Worm (Caenorhabditis elegans): Measurements from ENCODE around the gene bus-2.

bus-2 gene

ce11 chrIV:1711029-1711489 lies 11.4 kb downstream of the bus-2 start, which contains the start of gene rpi-2 (continued):
- TF ChIP-seq rec-8 (tag; optimal IDR thresholded peaks at IDR 0.05) (peak; percentile 40 to 50), snpc-3.4 (tag; optimal IDR thresholded peaks at IDR 0.05) (peak; percentile 87), C06A6.2 (GFP tag; conservative IDR thresholded peaks at IDR 0.05) (no peak), Y53G8AR.9 (GFP tag; conservative IDR thresholded peaks at IDR 0.05) (peak; percentile 96), chd-7 (tag; optimal IDR thresholded peaks at IDR 0.05) (peak; percentile 83), C17E4.6 (GFP tag; IDR thresholded peaks at IDR 0.05) (peak; percentile 90), madf-10 (tag; optimal IDR thresholded peaks at IDR 0.05) (no peak), B0261.1 (tag; optimal IDR thresholded peaks at IDR 0.05) (peak; percentile 21), ccch-3 (GFP tag; optimal IDR thresholded peaks at IDR 0.05) (no peak), F57C9.4 (tag; optimal IDR thresholded peaks at IDR 0.05) (no peak), ceh-100 (GFP tag; IDR thresholded peaks at IDR 0.05) (peak; percentile 83), nhr-120 (GFP tag; IDR thresholded peaks at IDR 0.05) (0 out of 2 replicates have a peak, but pooled peaks have one; percentile 75), aptf-2 (GFP tag; conservative IDR thresholded peaks at IDR 0.05) (0 out of 2 replicates have a peak, but pooled peaks have one; percentile 41), cebp-2 (GFP tag; IDR thresholded peaks at IDR 0.05) (0 out of 2 replicates have a peak, but pooled peaks have one; percentile 65), unc-62 (GFP tag; optimal IDR thresholded peaks at IDR 0.05) (no peak), pbrm-1 (GFP tag; IDR thresholded peaks at IDR 0.05) (peak; percentile 83), mcd-1 (GFP tag; IDR thresholded peaks at IDR 0.05) (peak; percentile 86), ZK185.1 (tag; optimal IDR thresholded peaks at IDR 0.05; ENCODE audit: poor library complexity, severe bottlenecking) (no peak), xnd-1 (tag; optimal IDR thresholded peaks at IDR 0.05) (peak; percentile 69), dpl-1 (GFP tag; optimal IDR thresholded peaks at IDR 0.05) (peak; percentile 17), dpff-1 (tag; optimal IDR thresholded peaks at IDR 0.05) (peak; percentile 86), hlh-12 (tag; optimal IDR thresholded peaks at IDR 0.05) (no peak), somi-1 (GFP tag; optimal IDR thresholded peaks at IDR 0.05) (peak; percentile 52), D2030.7 (GFP tag; IDR thresholded peaks at IDR 0.05) (peak; percentile 60), snpc-1.3 (tag; optimal IDR thresholded peaks at IDR 0.05; ENCODE audit: insufficient read depth) (no peak), gei-17 (GFP tag; optimal IDR thresholded peaks at IDR 0.05) (peak; percentile 5), ama-1 (optimal IDR thresholded peaks at IDR 0.05) (no peak), ama-1 (GFP tag; optimal IDR thresholded peaks at IDR 0.05) (peak; percentile 49 to 50), madf-3 (GFP tag; IDR thresholded peaks at IDR 0.05) (peak; percentile 93), ztf-26 (tag; optimal IDR thresholded peaks at IDR 0.05) (peak; percentile 15), let-607 (tag; optimal IDR thresholded peaks at IDR 0.05) (no peak), attf-3 (GFP tag; conservative IDR thresholded peaks at IDR 0.05) (peak; percentile 54; the same call in 1 of the 2 replicates), Y79H2A.3 (GFP tag; conservative IDR thresholded peaks at IDR 0.05) (peak; percentile 98), F23B12.7 (tag; optimal IDR thresholded peaks at IDR 0.05; ENCODE audit: insufficient read depth) (no peak), fkh-3 (tag; optimal IDR thresholded peaks at IDR 0.05) (peak; percentile 81), mxl-1 (tag; optimal IDR thresholded peaks at IDR 0.05) (peak; percentile 83), lin-40 (tag; optimal IDR thresholded peaks at IDR 0.05) (peak; percentile 22), F10E7.11 (tag; optimal IDR thresholded peaks at IDR 0.05) (peak; percentile 94), nhr-179 (tag; optimal IDR thresholded peaks at IDR 0.05) (no peak), nhr-80 (tag; optimal IDR thresholded peaks at IDR 0.05) (no peak), bed-1 (GFP tag; IDR thresholded peaks at IDR 0.05) (peak; percentile 85; the same call in 1 of the 2 replicates), dox-1 (GFP tag; IDR thresholded peaks at IDR 0.05) (peak; percentile 82), repo-1 (tag; optimal IDR thresholded peaks at IDR 0.05) (peak; percentile 83), ztf-6 (GFP tag; IDR thresholded peaks at IDR 0.05) (no peak), snpc-1.1 (tag; optimal IDR thresholded peaks at IDR 0.05; ENCODE audit: insufficient read depth) (peak; percentile 21), lin-54 (GFP tag; optimal IDR thresholded peaks at IDR 0.05) (peak; percentile 86), him-1 (tag; optimal IDR thresholded peaks at IDR 0.05) (peak; percentile 69), hsf-1 (GFP tag; IDR thresholded peaks at IDR 0.05) (peak; percentile 86)

All from whole organism, young adult.